Worm (Caenorhabditis elegans): Measurements from ENCODE around the gene T13A10.1.
"Not testable (repeated sequence)": the region's sequence is repeated elsewhere in the genome, so short reads cannot be mapped to it uniquely, and the experiment has no call there.

The T13A10.1 gene

ce11 chrIV:6299523-6299922 lies 23.6 kb downstream of the T13A10.1 start:
- no peak for TF ChIP-seq nhr-25 (tag; optimal IDR thresholded peaks at IDR 0.05)
- no peak for TF ChIP-seq R02D3.7 (tag; optimal IDR thresholded peaks at IDR 0.05)
- TF ChIP-seq alr-1 (tag; optimal IDR thresholded peaks at IDR 0.05) = no peak
- no peak for TF ChIP-seq unc-55 (GFP tag; optimal IDR thresholded peaks at IDR 0.05)
- TF ChIP-seq snpc-4 (tag; optimal IDR thresholded peaks at IDR 0.05) = no peak
- no peak for TF ChIP-seq ama-1 (optimal IDR thresholded peaks at IDR 0.05)
- TF ChIP-seq aly-2 (tag; optimal IDR thresholded peaks at IDR 0.05) = no peak
- no peak for TF ChIP-seq nhr-23 (tag; optimal IDR thresholded peaks at IDR 0.05)
- no peak for TF ChIP-seq Y55F3AM.14 (GFP tag; optimal IDR thresholded peaks at IDR 0.05)

DNA sequence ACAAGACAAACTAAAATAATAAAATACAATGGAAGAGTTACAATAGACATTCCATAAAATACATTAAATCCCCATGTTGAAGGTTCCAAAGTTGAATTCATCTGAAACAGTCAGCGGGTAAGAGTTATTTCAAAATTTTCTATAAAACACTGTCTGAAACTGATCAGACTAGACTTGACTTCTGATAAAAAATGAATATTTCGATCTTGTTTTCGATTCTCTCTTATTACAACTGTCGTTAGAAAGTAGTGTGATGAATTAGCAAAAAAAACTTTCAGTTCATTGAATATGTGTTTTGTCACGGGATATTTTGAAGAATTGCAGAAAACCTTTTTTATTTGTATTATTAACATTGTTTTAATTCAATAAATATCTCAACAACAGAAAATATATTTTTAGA lies 25.9 kb downstream of the T13A10.1 start, which contains the start of gene srv-26:
Gene srv-26, minus strand, starts transcription at position 101 of the 400 bp plus-strand sequence.
- TF ChIP-seq sma-3 (GFP tag; optimal IDR thresholded peaks at IDR 0.05) (no peak), unc-55 (GFP tag; optimal IDR thresholded peaks at IDR 0.05) (no peak), ceh-82 (tag; optimal IDR thresholded peaks at IDR 0.05) (no peak), ZK546.5 (tag; optimal IDR thresholded peaks at IDR 0.05) (no peak), unc-62 (GFP tag; optimal IDR thresholded peaks at IDR 0.05) (no peak), nhr-129 (tag; optimal IDR thresholded peaks at IDR 0.05) (no peak), fos-1 (tag; optimal IDR thresholded peaks at IDR 0.05) (no peak), skn-1 (tag; optimal IDR thresholded peaks at IDR 0.05) (no peak), nhr-10 (tag; optimal IDR thresholded peaks at IDR 0.05) (no peak), Y55F3AM.14 (GFP tag; optimal IDR thresholded peaks at IDR 0.05) (no peak), ceh-16 (tag; optimal IDR thresholded peaks at IDR 0.05) (no peak), elt-3 (tag; optimal IDR thresholded peaks at IDR 0.05) (no peak), nhr-237 (tag; optimal IDR thresholded peaks at IDR 0.05) (no peak), mab-5 (tag; optimal IDR thresholded peaks at IDR 0.05) (no peak), lin-11 (tag; optimal IDR thresholded peaks at IDR 0.05) (no peak), nhr-77 (tag; optimal IDR thresholded peaks at IDR 0.05) (no peak)

- no peak for TF ChIP-seq ceh-82 (tag; optimal IDR thresholded peaks at IDR 0.05)
Measured at ce11 chrIV:6303642-6304041, 27.8 kb downstream of the T13A10.1 start, which contains the start of gene srv-25. Gene srv-25, minus strand, starts transcription at chrIV:6303742.

ce11 chrIV:6307439-6307838 lies 31.6 kb downstream of the T13A10.1 start, which contains the start of gene csp-2:
Gene csp-2, plus strand, starts transcription at chrIV:6307739.
- TF ChIP-seq nhr-25 (tag; optimal IDR thresholded peaks at IDR 0.05) = no peak
- no peak for TF ChIP-seq skn-1 (tag; optimal IDR thresholded peaks at IDR 0.05)
- TF ChIP-seq nhr-6 (tag; optimal IDR thresholded peaks at IDR 0.05) = no peak

DNA sequence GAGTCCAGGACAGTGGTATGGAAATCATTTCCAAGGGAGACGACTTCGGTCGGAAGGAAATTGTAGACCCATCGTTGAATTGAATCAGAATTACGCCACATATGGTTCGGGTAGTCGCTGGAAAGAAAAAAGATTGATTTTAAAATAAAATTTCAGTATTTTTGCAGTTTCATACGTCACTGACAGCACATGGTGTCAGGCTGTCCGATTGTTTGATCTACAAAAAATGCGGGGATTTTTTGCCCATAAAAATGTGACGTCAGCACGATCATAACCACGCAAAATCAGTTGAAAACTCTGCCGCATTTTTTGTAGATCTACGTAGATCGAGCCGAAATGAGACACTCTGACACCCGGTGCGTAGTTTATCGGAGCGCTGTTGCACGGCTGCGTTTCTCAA lies 41.5 kb downstream of the T13A10.1 start, which contains the start of gene Y73B6BL.12:
Gene Y73B6BL.12, minus strand, starts transcription at position 101 of the 400 bp plus-strand sequence.
- not testable (repeated sequence) for TF ChIP-seq ztf-1 (GFP tag; conservative IDR thresholded peaks at IDR 0.05); mdl-1 (tag; optimal IDR thresholded peaks at IDR 0.05); snpc-4 (tag; optimal IDR thresholded peaks at IDR 0.05)

- TF ChIP-seq snpc-4 (tag; optimal IDR thresholded peaks at IDR 0.05) (peak; percentile 81), alr-1 (tag; optimal IDR thresholded peaks at IDR 0.05) (no peak), gmeb-1 (tag; optimal IDR thresholded peaks at IDR 0.05) (peak; percentile 98), ceh-16 (tag; optimal IDR thresholded peaks at IDR 0.05) (peak; percentile 69), dmd-4 (tag; optimal IDR thresholded peaks at IDR 0.05) (peak; percentile 32), unc-62 (GFP tag; optimal IDR thresholded peaks at IDR 0.05) (no peak), lin-11 (tag; optimal IDR thresholded peaks at IDR 0.05) (peak; percentile 73), unc-55 (GFP tag; optimal IDR thresholded peaks at IDR 0.05) (peak; percentile 98), ztf-4 (tag; optimal IDR thresholded peaks at IDR 0.05) (peak; percentile 88), ZK546.5 (tag; optimal IDR thresholded peaks at IDR 0.05) (peak; percentile 89), Y55F3AM.14 (GFP tag; optimal IDR thresholded peaks at IDR 0.05) (peak; percentile 23), sma-9 (GFP tag; optimal IDR thresholded peaks at IDR 0.05) (peak; percentile 98), sma-9 (tag; optimal IDR thresholded peaks at IDR 0.05) (no peak), nhr-12 (tag; optimal IDR thresholded peaks at IDR 0.05) (no peak), nhr-25 (tag; optimal IDR thresholded peaks at IDR 0.05) (peak; percentile 94), blmp-1 (tag; optimal IDR thresholded peaks at IDR 0.05; ENCODE audit: insufficient read depth) (peak; percentile 44), R02D3.7 (tag; optimal IDR thresholded peaks at IDR 0.05) (peak; percentile 71), lsy-2 (tag; optimal IDR thresholded peaks at IDR 0.05) (peak; percentile 88 to 95), nhr-237 (tag; optimal IDR thresholded peaks at IDR 0.05) (no peak), skn-1 (tag; optimal IDR thresholded peaks at IDR 0.05) (no peak), nhr-23 (tag; optimal IDR thresholded peaks at IDR 0.05) (no peak), nhr-11 (tag; optimal IDR thresholded peaks at IDR 0.05) (no peak), ztf-11 (tag; optimal IDR thresholded peaks at IDR 0.05) (no peak), mbf-1 (tag; optimal IDR thresholded peaks at IDR 0.05) (no peak), fos-1 (tag; optimal IDR thresholded peaks at IDR 0.05) (peak; percentile 57), mab-5 (tag; optimal IDR thresholded peaks at IDR 0.05) (peak; percentile 66), F13H6.1 (tag; optimal IDR thresholded peaks at IDR 0.05) (peak; percentile 89), peb-1 (tag; optimal IDR thresholded peaks at IDR 0.05) (no peak), nhr-21 (tag; optimal IDR thresholded peaks at IDR 0.05) (peak; percentile 86), aly-2 (tag; optimal IDR thresholded peaks at IDR 0.05) (no peak), ztf-1 (GFP tag; conservative IDR thresholded peaks at IDR 0.05) (no peak), nhr-77 (tag; optimal IDR thresholded peaks at IDR 0.05) (peak; percentile 42), sem-4 (tag; optimal IDR thresholded peaks at IDR 0.05) (peak; percentile 80), ceh-82 (tag; optimal IDR thresholded peaks at IDR 0.05) (peak; percentile 8)
Measured at ce11 chrIV:6321667-6322066, 45.8 kb downstream of the T13A10.1 start, which contains the start of gene Y73B6BL.29. Gene Y73B6BL.29, plus strand, starts transcription at chrIV:6321929.

Data from whole organism, L2 larva.